Fruit fly (Drosophila melanogaster): ENCODE measurements around the gene CG8945.

CG8945 gene

dm6 chrX:17078139-17078977 is 9.1 kb downstream of the CG8945 start, which contains the start of gene CG4949 (continued):
- TF ChIP-seq Dip3 (GFP tag; optimal IDR thresholded peaks at IDR 0.05) = no peak
- no peak for TF ChIP-seq Max (GFP tag; optimal IDR thresholded peaks at IDR 0.05)
- no peak for TF ChIP-seq Drgx (GFP tag; IDR thresholded peaks at IDR 0.05)
- no peak for TF ChIP-seq ssp (GFP tag; IDR thresholded peaks at IDR 0.05)
- TF ChIP-seq Ptx1 (GFP tag; IDR thresholded peaks at IDR 0.05) = 0 out of 2 replicates have a peak, but pooled peaks have one; percentile 21
- no peak for TF ChIP-seq lbe (GFP tag; optimal IDR thresholded peaks at IDR 0.05)
- TF ChIP-seq Ets65A (GFP tag) = peak; percentile 20
- no peak for TF ChIP-seq CG31224 (GFP tag; IDR thresholded peaks at IDR 0.05)
- no peak for TF ChIP-seq Adf1 (GFP tag; IDR thresholded peaks at IDR 0.05)
- TF ChIP-seq vfl (GFP tag; optimal IDR thresholded peaks at IDR 0.05) = no peak
- peak; percentile 23 for TF ChIP-seq MESR4 (GFP tag; optimal IDR thresholded peaks at IDR 0.05)
- no peak for TF ChIP-seq usp (GFP tag; optimal IDR thresholded peaks at IDR 0.05)
- TF ChIP-seq Mes4 (GFP tag; optimal IDR thresholded peaks at IDR 0.05) = no peak
- TF ChIP-seq CG13424 (tag; optimal IDR thresholded peaks at IDR 0.05) = peak; percentile 14
- TF ChIP-seq pan (optimal IDR thresholded peaks at IDR 0.05) = no peak
- TF ChIP-seq pan (GFP tag; optimal IDR thresholded peaks at IDR 0.05 in 1 of 2, IDR thresholded peaks at IDR 0.05 in 1 of 2) = peak in 1 of 2 experiments; percentile 18
- TF ChIP-seq CG6254 (GFP tag; optimal IDR thresholded peaks at IDR 0.05) = no peak
- no peak for TF ChIP-seq Trl (optimal IDR thresholded peaks at IDR 0.05)
- no peak for TF ChIP-seq Trl (GFP tag; optimal IDR thresholded peaks at IDR 0.05)
- TF ChIP-seq CG30431 (GFP tag; optimal IDR thresholded peaks at IDR 0.05) = no peak
- TF ChIP-seq CTCF (GFP tag; optimal IDR thresholded peaks at IDR 0.05) = no peak
- no peak for TF ChIP-seq CG4730 (GFP tag; IDR thresholded peaks at IDR 0.05)
- TF ChIP-seq CG7928 (GFP tag; optimal IDR thresholded peaks at IDR 0.05) = no peak
- no peak for TF ChIP-seq CG7556 (GFP tag; optimal IDR thresholded peaks at IDR 0.05)
- no peak for TF ChIP-seq Eip74EF (GFP tag; optimal IDR thresholded peaks at IDR 0.05)
- no peak for TF ChIP-seq HmgZ (tag; optimal IDR thresholded peaks at IDR 0.05)
- TF ChIP-seq CG1792 (GFP tag; optimal IDR thresholded peaks at IDR 0.05) = no peak
- no peak for TF ChIP-seq so (GFP tag; IDR thresholded peaks at IDR 0.05)
- TF ChIP-seq Gug (GFP tag; IDR thresholded peaks at IDR 0.05) = no peak; the same call in 3 of the 4 replicates
- no peak for TF ChIP-seq Fer2 (tag; optimal IDR thresholded peaks at IDR 0.05)
- no peak for TF ChIP-seq br (optimal IDR thresholded peaks at IDR 0.05)
- no peak for TF ChIP-seq cas (GFP tag; IDR thresholded peaks at IDR 0.05)
- no peak for TF ChIP-seq unpg (GFP tag; optimal IDR thresholded peaks at IDR 0.05)
- TF ChIP-seq trh (GFP tag; optimal IDR thresholded peaks at IDR 0.05) = no peak
- no peak for TF ChIP-seq CG3847 (GFP tag; IDR thresholded peaks at IDR 0.05)
- no peak for TF ChIP-seq CG10462 (GFP tag; optimal IDR thresholded peaks at IDR 0.05)
- TF ChIP-seq Side (GFP tag; optimal IDR thresholded peaks at IDR 0.05) = no peak
- TF ChIP-seq CG32772 (GFP tag; IDR thresholded peaks at IDR 0.05) = 0 out of 2 replicates have a peak, but pooled peaks have one; percentile 16
- no peak for TF ChIP-seq CG15601 (tag; optimal IDR thresholded peaks at IDR 0.05)
- no peak for TF ChIP-seq CG4820 (GFP tag; optimal IDR thresholded peaks at IDR 0.05)
- no peak; the same call in 1 of the 2 replicates for TF ChIP-seq Rfx (GFP tag; IDR thresholded peaks at IDR 0.05)
- TF ChIP-seq Nf-YB (GFP tag; optimal IDR thresholded peaks at IDR 0.05) = no peak
- peak; percentile 44 for TF ChIP-seq CG2129 (GFP tag; IDR thresholded peaks at IDR 0.05; ENCODE audit: partially characterized antibody)
- peak; percentile 90 for TF ChIP-seq nerfin-2 (GFP tag; IDR thresholded peaks at IDR 0.05; ENCODE audit: partially characterized antibody)
- no peak for TF ChIP-seq Dad (GFP tag; optimal IDR thresholded peaks at IDR 0.05)
- TF ChIP-seq CG17912 (GFP tag; optimal IDR thresholded peaks at IDR 0.05) = no peak
- TF ChIP-seq crol (GFP tag; IDR thresholded peaks at IDR 0.05) = no peak
- peak; percentile 60 for TF ChIP-seq sens (GFP tag)
- TF ChIP-seq emc (GFP tag; optimal IDR thresholded peaks at IDR 0.05) = no peak
- no peak for TF ChIP-seq CG6813 (GFP tag; optimal IDR thresholded peaks at IDR 0.05)
- no peak for TF ChIP-seq crp (GFP tag; optimal IDR thresholded peaks at IDR 0.05)
- no peak for TF ChIP-seq Ets97D (GFP tag; optimal IDR thresholded peaks at IDR 0.05)
